Fruit fly (Drosophila melanogaster) ovary, adult (tissue): Measurements from ENCODE around the gene CG9737.

Experiments used
- CG17801 ChIP-seq: fragments of 200-800 bp; optimal IDR thresholded peaks from 2 replicates; lab custom pipeline; 2019; ENCODE audit warnings: missing biosample characterization, mild to moderate bottlenecking, missing genetic modification characterization, moderate library complexity; ENCODE audit not compliant: partially characterized antibody

The CG9737 gene

dm6 chr3R:30243262-30243815 lies at the start of gene CG9737:
Gene CG9737 (minus strand): TSS chr3R:30243312.
- peak; percentile 67 for TF ChIP-seq CG17801

- TF ChIP-seq CG17801 = no peak
These were observed 46.1 kb upstream of the CG9737 start for dm6 chr3R:30289056-30289734.

- no peak for TF ChIP-seq CG17801
These were observed 45.4 kb upstream of the CG9737 start for dm6 chr3R:30288362-30289055.

dm6 chr3R:30287389-30287788 lies 44.3 kb upstream of the CG9737 start:
- TF ChIP-seq CG17801 = no peak

- TF ChIP-seq CG17801 = no peak
These were observed 43.2 kb upstream of the CG9737 start for dm6 chr3R:30286347-30286746.

- no peak for TF ChIP-seq CG17801
These were observed 42.0 kb upstream of the CG9737 start for dm6 chr3R:30284989-30285670.

dm6 chr3R:30284573-30284972 lies 41.5 kb upstream of the CG9737 start:
- TF ChIP-seq CG17801 = no peak

- no peak for TF ChIP-seq CG17801
These were observed 40.8 kb upstream of the CG9737 start for dm6 chr3R:30283940-30284339.

- no peak for TF ChIP-seq CG17801
These were observed 40.0 kb upstream of the CG9737 start for dm6 chr3R:30283037-30283590.

- no peak for TF ChIP-seq CG17801
These were observed 39.4 kb upstream of the CG9737 start for dm6 chr3R:30282478-30282877.

dm6 chr3R:30281345-30282133 lies 38.4 kb upstream of the CG9737 start:
- TF ChIP-seq CG17801 = peak; percentile 88

dm6 chr3R:30280312-30280711 lies 37.2 kb upstream of the CG9737 start:
- TF ChIP-seq CG17801 = peak; percentile 38

- peak; percentile 11 for TF ChIP-seq CG17801
These were observed 34.6 kb upstream of the CG9737 start, which contains the start of gene heca for dm6 chr3R:30277700-30278099. Gene heca (plus strand): TSS chr3R:30277932.

- TF ChIP-seq CG17801 = peak; percentile 43
These were observed 33.6 kb upstream of the CG9737 start for dm6 chr3R:30276482-30277282.

- TF ChIP-seq CG17801 = no peak
These were observed 32.9 kb upstream of the CG9737 start for dm6 chr3R:30275970-30276369.
